Fruit fly (Drosophila melanogaster) whole organism, pupa: ENCODE measurements around the gene CG34163.

Experiments used
- CG10348 ChIP-seq: fragments of 200-800 bp; sonication (Bioruptor generic); IDR thresholded peaks from 2 replicates; pipeline ENCODE4 v1.3.6; 2022; ENCODE audit warnings: missing biosample characterization, missing genetic modification characterization
- CG17806 ChIP-seq: fragments of 200-800 bp; sonication (Bioruptor generic); optimal IDR thresholded peaks from 2 replicates; lab custom pipeline; 2018; ENCODE audit warnings: missing biosample characterization, mild to moderate bottlenecking, missing genetic modification characterization, moderate library complexity
- CG32121 ChIP-seq: fragments of 200-800 bp; sonication (Bioruptor generic); IDR thresholded peaks from 2 replicates; pipeline ENCODE4 v1.3.6; 2022; ENCODE audit warnings: missing biosample characterization, missing genetic modification characterization
- CG4496 ChIP-seq: fragments of 200-800 bp; sonication (Bioruptor generic); IDR thresholded peaks from 3 replicates; pipeline ENCODE4 v1.3.6; 2022; ENCODE audit warnings: missing biosample characterization, missing genetic modification characterization
- CG8301 ChIP-seq: fragments of 200-800 bp; sonication (Bioruptor generic); optimal IDR thresholded peaks from 2 replicates; lab custom pipeline; 2018; ENCODE audit warnings: missing biosample characterization, mild to moderate bottlenecking, missing genetic modification characterization
- EcR ChIP-seq: fragments of 200-800 bp; sonication (Bioruptor generic); optimal IDR thresholded peaks from 3 replicates; lab custom pipeline; 2019; ENCODE audit warnings: missing biosample characterization, missing genetic modification characterization, mild to moderate bottlenecking, moderate library complexity, missing genetic modification reagents
- fd96Ca ChIP-seq: fragments of 200-800 bp; sonication (Bioruptor generic); IDR thresholded peaks from 3 replicates; pipeline ENCODE4 v1.3.6; 2022; ENCODE audit warnings: missing biosample characterization, missing genetic modification characterization

DNA sequence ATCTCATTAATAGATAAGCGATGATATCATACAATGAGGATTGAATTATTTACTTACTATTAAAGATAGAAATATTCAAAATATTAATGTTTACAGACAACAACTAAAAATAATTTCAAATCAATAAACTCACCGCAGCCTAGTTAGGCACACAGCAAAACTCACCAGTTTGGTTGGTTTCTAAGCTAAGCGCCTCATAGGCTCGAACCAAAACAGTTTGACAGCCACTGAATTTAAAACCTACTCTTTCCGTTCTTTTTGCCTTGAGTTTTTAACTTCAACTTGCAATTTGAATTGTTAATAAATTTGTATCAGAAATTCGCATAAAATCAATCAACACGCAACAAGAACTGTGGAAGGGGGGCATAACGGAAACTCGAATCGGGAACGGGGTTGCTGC lies 39.6 kb upstream of the CG34163 start:
- TF ChIP-seq CG10348 (GFP tag; lab: Robert Waterston, UW) (no peak), EcR (GFP tag; lab: Kevin White, UChicago) (no peak), CG8301 (tag; lab: Kevin White, UChicago) (no peak), fd96Ca (GFP tag; lab: Robert Waterston, UW) (no peak), CG32121 (GFP tag; lab: Robert Waterston, UW) (no peak), CG4496 (GFP tag; lab: Robert Waterston, UW) (no peak), CG17806 (tag; lab: Kevin White, UChicago) (no peak)
